Worm (Caenorhabditis elegans): ENCODE measurements around the gene F28C6.5.

DNA sequence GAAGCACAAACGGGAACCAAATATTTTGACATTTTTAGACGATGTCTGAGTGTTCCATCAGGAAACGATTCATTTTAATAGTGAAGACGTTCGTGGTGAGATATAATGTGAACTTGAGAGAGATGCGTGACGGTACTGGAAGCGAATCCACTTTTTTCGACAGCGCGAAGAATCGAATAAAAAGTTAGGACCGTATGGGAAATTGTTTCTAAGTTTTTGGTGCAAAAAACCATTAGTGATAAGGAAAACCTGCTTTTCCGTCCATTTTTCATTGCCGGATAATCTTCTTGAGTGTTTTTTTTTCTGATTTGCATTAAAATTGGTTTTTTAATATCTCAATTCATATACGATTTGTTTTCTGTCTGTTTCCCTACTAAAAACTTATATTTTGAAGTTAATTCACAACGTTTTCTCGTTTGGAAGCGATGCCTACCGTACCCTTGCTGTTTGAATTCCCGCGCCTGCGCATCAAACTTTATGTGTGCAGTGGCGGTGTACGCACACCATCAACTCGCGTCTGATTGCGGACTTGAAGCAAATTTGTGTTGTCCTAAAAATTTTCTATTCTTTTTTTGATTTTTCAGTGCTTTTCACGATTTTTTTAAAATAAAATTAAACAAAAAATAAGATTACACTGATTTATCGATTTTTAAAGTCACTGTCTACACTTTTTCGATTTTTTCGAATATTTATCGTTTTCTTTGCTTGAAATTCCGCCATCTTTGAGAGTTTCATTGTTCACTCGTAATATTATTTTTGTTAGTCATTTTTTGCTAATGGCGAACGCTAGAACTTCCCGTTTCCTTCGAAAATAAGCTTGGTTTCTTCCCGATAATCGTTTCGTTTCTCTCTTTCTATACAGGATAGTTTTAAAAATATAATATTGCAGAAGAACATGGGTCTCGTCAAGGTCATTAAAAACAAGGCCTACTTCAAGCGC is 30.0 kb upstream of the F28C6.5 start, which contains the start of the genes col-38 and rpl-5:
- peak; percentile 73 for TF ChIP-seq R02D3.7 (tag; optimal IDR thresholded peaks at IDR 0.05)
- TF ChIP-seq nhr-237 (tag; optimal IDR thresholded peaks at IDR 0.05) = no peak
- peak; percentile 84 for TF ChIP-seq ZK546.5 (tag; optimal IDR thresholded peaks at IDR 0.05)
- TF ChIP-seq ceh-82 (tag; optimal IDR thresholded peaks at IDR 0.05) = no peak
- no peak for TF ChIP-seq nhr-12 (tag; optimal IDR thresholded peaks at IDR 0.05)
- peak; percentile 73 for TF ChIP-seq nhr-11 (tag; optimal IDR thresholded peaks at IDR 0.05)
- TF ChIP-seq nhr-76 (tag; optimal IDR thresholded peaks at IDR 0.05) = no peak
- no peak for TF ChIP-seq mdl-1 (tag; optimal IDR thresholded peaks at IDR 0.05)

All from whole organism, L3 larva.